Worm (Caenorhabditis elegans) whole organism, mixed stage, embryonic: Measurements from ENCODE around the gene clec-146.

Source experiments
- blmp-1 ChIP-seq: fragments of 150-350 bp; optimal IDR thresholded peaks from 2 replicates; lab custom pipeline; 2014; ENCODE audit warnings: missing biosample characterization, missing genetic modification characterization
- ces-1 ChIP-seq: fragments of 150-350 bp; optimal IDR thresholded peaks from 2 replicates; lab custom pipeline; 2014; ENCODE audit warnings: missing biosample characterization, missing genetic modification reagents, missing genetic modification characterization
- elt-1 ChIP-seq: sonication (generic microtip); optimal IDR thresholded peaks from 2 replicates; lab custom pipeline; 2017; ENCODE audit warnings: missing genetic modification characterization, mild to moderate bottlenecking, missing compliant biosample characterization, antibody characterized with exemption, moderate library complexity, borderline replicate concordance; ENCODE audit not compliant: insufficient read depth
- elt-3 ChIP-seq: fragments of 150-350 bp; optimal IDR thresholded peaks from 2 replicates; lab custom pipeline; 2014; ENCODE audit warnings: missing biosample characterization, missing genetic modification characterization
- lsy-2 ChIP-seq: fragments of 150-350 bp; optimal IDR thresholded peaks from 2 replicates; lab custom pipeline; 2014; ENCODE audit warnings: missing biosample characterization, missing genetic modification characterization
- snpc-4 ChIP-seq: fragments of 150-350 bp; optimal IDR thresholded peaks from 2 replicates; lab custom pipeline; 2014; ENCODE audit warnings: missing biosample characterization, missing genetic modification characterization
- unc-39 ChIP-seq: fragments of 150-350 bp; optimal IDR thresholded peaks from 2 replicates; lab custom pipeline; 2014; ENCODE audit warnings: missing biosample characterization, missing genetic modification characterization
- unc-62 ChIP-seq: fragments of 150-350 bp; optimal IDR thresholded peaks from 2 replicates; lab custom pipeline; 2014; ENCODE audit warnings: missing biosample characterization, missing genetic modification reagents, missing genetic modification characterization
- zip-8 ChIP-seq: fragments of 150-350 bp; optimal IDR thresholded peaks from 2 replicates; lab custom pipeline; 2014; ENCODE audit warnings: missing biosample characterization, missing genetic modification characterization

- TF ChIP-seq unc-39 (tag; lab: Kevin White, UChicago) (no peak), elt-3 (no peak), elt-1 (no peak), zip-8 (no peak), blmp-1 (tag; lab: Kevin White, UChicago) (no peak), unc-62 (GFP tag; lab: Kevin White, UChicago) (no peak), lsy-2 (no peak), ces-1 (GFP tag; lab: Kevin White, UChicago) (no peak), snpc-4 (tag; lab: Kevin White, UChicago) (no peak)
Measured at ce11 chrII:13600904-13601303, 7.3 kb upstream of the clec-146 start, which contains the start of gene csp-1.
